Fruit fly (Drosophila melanogaster): ENCODE results near the gene CG1529.

Gene CG1529

DNA sequence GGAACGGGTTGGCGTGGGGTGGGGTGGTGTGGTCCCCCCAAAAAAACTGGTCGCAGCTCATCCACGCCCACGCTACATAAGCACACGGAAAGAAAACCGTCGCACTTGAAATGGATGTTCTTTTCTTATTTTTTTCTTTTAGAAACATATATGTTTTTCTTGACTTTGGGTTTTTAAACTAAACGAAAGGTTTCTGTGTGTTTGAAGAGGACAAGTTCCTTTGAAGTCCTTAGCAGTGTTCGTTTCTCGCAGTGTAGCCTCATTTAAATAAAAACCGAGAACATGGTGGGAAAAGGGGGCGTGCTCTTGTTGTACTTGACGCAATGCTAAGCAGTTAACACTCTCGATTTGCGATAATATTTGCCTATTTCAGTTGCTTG, 42.6 kb upstream of the CG1529 start (continued):
- no peak for TF ChIP-seq Eip93F (GFP tag; optimal IDR thresholded peaks at IDR 0.05)
- TF ChIP-seq eg (GFP tag; IDR thresholded peaks at IDR 0.05) = peak; percentile 87
- TF ChIP-seq Lpt (GFP tag; optimal IDR thresholded peaks at IDR 0.05) = peak; percentile 76
- no peak for TF ChIP-seq CG1621 (tag; optimal IDR thresholded peaks at IDR 0.05)
- TF ChIP-seq CG9139 (GFP tag; optimal IDR thresholded peaks at IDR 0.05) = no peak
- peak; percentile 45 for TF ChIP-seq CG10669 (GFP tag; optimal IDR thresholded peaks at IDR 0.05)
- peak; percentile 11 to 26 for TF ChIP-seq salr (GFP tag; optimal IDR thresholded peaks at IDR 0.05)
- no peak for TF ChIP-seq Blimp-1 (GFP tag; optimal IDR thresholded peaks at IDR 0.05)
- TF ChIP-seq CG31627 (GFP tag; optimal IDR thresholded peaks at IDR 0.05) = peak; percentile 71
- TF ChIP-seq Hr38 (GFP tag; optimal IDR thresholded peaks at IDR 0.05) = no peak
- peak; percentile 32 for TF ChIP-seq CG8632 (GFP tag; optimal IDR thresholded peaks at IDR 0.05)
- TF ChIP-seq acj6 (GFP tag; optimal IDR thresholded peaks at IDR 0.05) = peak; percentile 62
- peak; percentile 29 for TF ChIP-seq CG7368 (GFP tag; optimal IDR thresholded peaks at IDR 0.05)

DNA sequence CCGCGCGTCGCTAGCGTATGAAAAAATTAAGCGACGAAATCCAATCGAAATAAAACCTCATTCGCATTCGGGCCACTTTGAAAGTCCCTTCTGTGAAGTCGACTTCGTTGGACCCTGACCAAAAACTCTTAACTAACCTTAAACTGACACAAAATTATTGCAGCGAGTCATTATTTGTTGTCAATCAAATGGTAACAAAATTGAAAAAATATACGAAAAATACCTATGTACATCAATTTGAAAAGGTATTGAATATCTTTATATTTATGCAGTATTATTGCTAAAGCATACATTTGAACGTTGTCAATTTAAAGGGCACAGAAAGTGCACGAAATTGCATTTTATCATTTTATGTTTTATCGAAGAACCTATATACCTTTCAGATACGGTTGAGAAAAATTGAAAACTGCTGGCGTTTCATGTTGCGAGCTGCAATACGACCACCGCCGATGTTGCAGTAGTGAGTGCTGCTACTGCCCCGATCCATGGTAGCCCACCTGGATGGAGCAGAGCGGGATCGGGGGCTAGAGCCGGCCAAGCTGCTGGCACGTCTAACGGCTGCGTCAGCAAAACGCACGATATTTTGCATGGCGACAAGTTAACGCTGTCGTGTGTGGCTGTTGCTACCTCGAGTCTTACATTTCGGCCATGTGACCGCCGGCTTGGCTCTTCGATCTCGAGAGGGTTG, 42.0 kb upstream of the CG1529 start:
- peak; percentile 46; the same call in 1 of the 3 replicates for TF ChIP-seq eg (GFP tag; IDR thresholded peaks at IDR 0.05)
- peak; percentile 49 for TF ChIP-seq CG34406 (GFP tag; optimal IDR thresholded peaks at IDR 0.05)
- TF ChIP-seq CG8319 (GFP tag; optimal IDR thresholded peaks at IDR 0.05) = peak; percentile 18
- TF ChIP-seq CG4318 (GFP tag; optimal IDR thresholded peaks at IDR 0.05) = peak; percentile 75
- TF ChIP-seq svp (GFP tag) = peak; percentile 65
- TF ChIP-seq CG7368 (GFP tag; optimal IDR thresholded peaks at IDR 0.05) = peak; percentile 8
- peak; percentile 36 for TF ChIP-seq Smox (GFP tag; optimal IDR thresholded peaks at IDR 0.05)
- peak; percentile 23 for TF ChIP-seq Lpt (GFP tag; optimal IDR thresholded peaks at IDR 0.05)
- TF ChIP-seq Ets96B (tag; optimal IDR thresholded peaks at IDR 0.05) = peak; percentile 35
- TF ChIP-seq CG10631 (GFP tag; optimal IDR thresholded peaks at IDR 0.05) = peak; percentile 42
- peak; percentile 79 for TF ChIP-seq Hr4 (GFP tag; optimal IDR thresholded peaks at IDR 0.05)
- no peak for TF ChIP-seq CG9139 (GFP tag; optimal IDR thresholded peaks at IDR 0.05)
- peak; percentile 42 for TF ChIP-seq CG3032 (tag; optimal IDR thresholded peaks at IDR 0.05)
- TF ChIP-seq vri (GFP tag; optimal IDR thresholded peaks at IDR 0.05) = no peak
- peak; percentile 55 for TF ChIP-seq esn (GFP tag; optimal IDR thresholded peaks at IDR 0.05)
- TF ChIP-seq dac (GFP tag; optimal IDR thresholded peaks at IDR 0.05) = peak; percentile 53
- peak; percentile 60 for TF ChIP-seq Sox14 (GFP tag; optimal IDR thresholded peaks at IDR 0.05)
- no peak for TF ChIP-seq Eip93F (GFP tag; optimal IDR thresholded peaks at IDR 0.05)
- TF ChIP-seq Hr38 (GFP tag; optimal IDR thresholded peaks at IDR 0.05) = no peak
- TF ChIP-seq CG8632 (GFP tag; optimal IDR thresholded peaks at IDR 0.05) = peak; percentile 47
- peak; percentile 53 for TF ChIP-seq Ets21C (GFP tag; optimal IDR thresholded peaks at IDR 0.05)
- peak; percentile 55 for TF ChIP-seq CG31627 (GFP tag; optimal IDR thresholded peaks at IDR 0.05)
- TF ChIP-seq CG15336 (GFP tag; IDR thresholded peaks at IDR 0.05) = peak; percentile 40; the same call in 1 of the 2 replicates
- no peak for TF ChIP-seq CG11294 (GFP tag; IDR thresholded peaks at IDR 0.05)
- TF ChIP-seq Sox15 (GFP tag; optimal IDR thresholded peaks at IDR 0.05) = peak; percentile 17
- TF ChIP-seq CG6854 (GFP tag; optimal IDR thresholded peaks at IDR 0.05) = no peak
- TF ChIP-seq Met (GFP tag; optimal IDR thresholded peaks at IDR 0.05) = peak; percentile 64
- TF ChIP-seq Hr39 (GFP tag; optimal IDR thresholded peaks at IDR 0.05) = peak; percentile 67
- no peak for TF ChIP-seq CG11902 (GFP tag; optimal IDR thresholded peaks at IDR 0.05)
- no peak for TF ChIP-seq CG1621 (tag; optimal IDR thresholded peaks at IDR 0.05)
- TF ChIP-seq fd85E (GFP tag; optimal IDR thresholded peaks at IDR 0.05) = no peak
- no peak for TF ChIP-seq spab (GFP tag; optimal IDR thresholded peaks at IDR 0.05)
- peak; percentile 93 for TF ChIP-seq Eip78C (GFP tag)
- 0 out of 2 replicates have a peak, but pooled peaks have one; percentile 21 for TF ChIP-seq Gug (GFP tag; IDR thresholded peaks at IDR 0.05)
- peak; percentile 8 for TF ChIP-seq CG16779 (tag; optimal IDR thresholded peaks at IDR 0.05)
- peak; percentile 47 for TF ChIP-seq CG6792 (GFP tag; optimal IDR thresholded peaks at IDR 0.05)
- peak; percentile 9 for TF ChIP-seq Eip75B (GFP tag; optimal IDR thresholded peaks at IDR 0.05)
- peak; percentile 89 for TF ChIP-seq CG32006 (GFP tag; optimal IDR thresholded peaks at IDR 0.05)
- TF ChIP-seq ss (GFP tag; optimal IDR thresholded peaks at IDR 0.05) = no peak
- TF ChIP-seq pdm3 (GFP tag; optimal IDR thresholded peaks at IDR 0.05) = peak; percentile 67
- TF ChIP-seq CG6808 (GFP tag; optimal IDR thresholded peaks at IDR 0.05) = no peak
- TF ChIP-seq achi (GFP tag; optimal IDR thresholded peaks at IDR 0.05) = peak; percentile 62
- TF ChIP-seq Blimp-1 (GFP tag; optimal IDR thresholded peaks at IDR 0.05) = no peak
- peak; percentile 63 for TF ChIP-seq lz (GFP tag; optimal IDR thresholded peaks at IDR 0.05)
- peak; percentile 56 for TF ChIP-seq acj6 (GFP tag; optimal IDR thresholded peaks at IDR 0.05)
